Worm (Caenorhabditis elegans) whole organism, young adult: Measurements from ENCODE around the gene F18E9.1.

Experiments
- B0019.2 ChIP-seq: fragments of 200-800 bp; sonication (Bioruptor generic); conservative IDR thresholded peaks from 2 replicates; pipeline ENCODE4 v1.3.6; 2022; ENCODE audit warnings: missing genetic modification reagents, missing genetic modification characterization, missing compliant biosample characterization
- B0035.1 ChIP-seq: sonication (generic microtip); optimal IDR thresholded peaks from 2 replicates; lab custom pipeline; 2016; ENCODE audit warnings: missing genetic modification characterization, mild to moderate bottlenecking, missing compliant biosample characterization, missing genotype, missing genetic modification reagents
- C17E4.6 ChIP-seq: fragments of 200-800 bp; sonication (Bioruptor generic); IDR thresholded peaks from 2 replicates; pipeline ENCODE4 v1.3.6; 2022; ENCODE audit warnings: missing genetic modification reagents, missing genetic modification characterization, missing compliant biosample characterization
- F22D6.2 ChIP-seq: sonication (generic microtip); optimal IDR thresholded peaks from 2 replicates; lab custom pipeline; 2016; ENCODE audit warnings: mild to moderate bottlenecking, missing genetic modification characterization, missing compliant biosample characterization
- F33H1.4 ChIP-seq: fragments of 200-800 bp; sonication (Bioruptor generic); IDR thresholded peaks from 2 replicates; pipeline ENCODE4 v1.3.6; 2022; ENCODE audit warnings: missing genetic modification reagents, missing genetic modification characterization, missing compliant biosample characterization
- F55B11.4 ChIP-seq: sonication (generic microtip); optimal IDR thresholded peaks from 2 replicates; lab custom pipeline; 2016; ENCODE audit warnings: missing compliant biosample characterization, missing genetic modification characterization, borderline replicate concordance; ENCODE audit not compliant: insufficient read depth
- T07F8.4 ChIP-seq: sonication (generic microtip); optimal IDR thresholded peaks from 2 replicates; lab custom pipeline; 2016; ENCODE audit warnings: mild to moderate bottlenecking, missing genetic modification characterization, moderate library complexity, missing compliant biosample characterization
- T26A5.8 ChIP-seq: sonication (generic microtip); optimal IDR thresholded peaks from 2 replicates; lab custom pipeline; 2016; ENCODE audit warnings: missing genetic modification characterization, missing compliant biosample characterization
- Y53F4B.3 ChIP-seq: fragments of 200-800 bp; sonication (Bioruptor generic); IDR thresholded peaks from 2 replicates; pipeline ENCODE4 v1.3.6; 2022; ENCODE audit warnings: missing genetic modification reagents, missing genetic modification characterization, missing compliant biosample characterization
- Y53G8AR.9 ChIP-seq: fragments of 200-800 bp; sonication (Bioruptor generic); conservative IDR thresholded peaks from 2 replicates; pipeline ENCODE4 v1.3.6; 2022; ENCODE audit warnings: missing genetic modification reagents, missing genetic modification characterization, missing compliant biosample characterization
- athp-1 ChIP-seq: sonication (generic microtip); optimal IDR thresholded peaks from 2 replicates; lab custom pipeline; 2017; ENCODE audit warnings: mild to moderate bottlenecking, missing genetic modification characterization, missing compliant biosample characterization
- attf-6 ChIP-seq: fragments of 200-800 bp; sonication (Bioruptor generic); IDR thresholded peaks from 2 replicates; pipeline ENCODE4 v1.3.6; 2022; ENCODE audit warnings: missing genetic modification reagents, missing genetic modification characterization, missing compliant biosample characterization
- bed-2 ChIP-seq: fragments of 200-800 bp; sonication (Bioruptor generic); IDR thresholded peaks from 2 replicates; pipeline ENCODE4 v1.3.6; 2022; ENCODE audit warnings: missing genetic modification reagents, missing genetic modification characterization, missing compliant biosample characterization
- ceh-27 ChIP-seq: fragments of 200-800 bp; sonication (Bioruptor generic); optimal IDR thresholded peaks from 2 replicates; lab custom pipeline; 2018; ENCODE audit warnings: mild to moderate bottlenecking, missing genetic modification characterization, moderate library complexity, missing compliant biosample characterization
- ceh-79 ChIP-seq: sonication (generic microtip); optimal IDR thresholded peaks from 2 replicates; lab custom pipeline; 2017; ENCODE audit warnings: mild to moderate bottlenecking, missing genetic modification characterization, missing compliant biosample characterization
- ekl-4 ChIP-seq: fragments of 200-800 bp; sonication (Bioruptor generic); IDR thresholded peaks from 2 replicates; pipeline ENCODE4 v1.3.6; 2022; ENCODE audit warnings: missing genetic modification reagents, missing genetic modification characterization, missing compliant biosample characterization
- ets-4 ChIP-seq: fragments of 200-800 bp; sonication (Bioruptor generic); optimal IDR thresholded peaks from 2 replicates; lab custom pipeline; 2018; ENCODE audit warnings: mild to moderate bottlenecking, missing genetic modification characterization, missing compliant biosample characterization
- hmg-20 ChIP-seq: fragments of 200-800 bp; sonication (Bioruptor generic); IDR thresholded peaks from 2 replicates; pipeline ENCODE4 v1.3.6; 2022; ENCODE audit warnings: missing genetic modification reagents, missing genetic modification characterization, missing compliant biosample characterization
- lag-1 ChIP-seq: fragments of 200-800 bp; sonication (Bioruptor generic); IDR thresholded peaks from 2 replicates; pipeline ENCODE4 v1.3.6; 2022; ENCODE audit warnings: missing genetic modification reagents, missing genetic modification characterization, missing compliant biosample characterization
- let-607 ChIP-seq, 2 experiments: fragments of 200-800 bp in 1 of 2; sonication (Bioruptor generic) in 1 of 2; sonication (generic microtip) in 1 of 2; optimal IDR thresholded peaks; 2 replicates each; lab custom pipeline; 2016 to 2018; ENCODE audit warnings: mild to moderate bottlenecking in 2 of 2, missing compliant biosample characterization in 2 of 2, missing genetic modification characterization in 2 of 2, moderate library complexity in 2 of 2, missing genotype in 1 of 2
- lin-40 ChIP-seq: sonication (generic microtip); optimal IDR thresholded peaks from 2 replicates; lab custom pipeline; 2016; ENCODE audit warnings: missing genetic modification characterization, mild to moderate bottlenecking, missing compliant biosample characterization, missing genotype, missing genetic modification reagents
- lir-1 ChIP-seq: fragments of 200-800 bp; sonication (Bioruptor generic); conservative IDR thresholded peaks from 2 replicates; pipeline ENCODE4 v1.3.6; 2022; ENCODE audit warnings: missing genetic modification reagents, missing genetic modification characterization, missing compliant biosample characterization
- lsy-27 ChIP-seq: sonication (generic microtip); optimal IDR thresholded peaks from 2 replicates; lab custom pipeline; 2017; ENCODE audit warnings: missing genetic modification characterization, mild to moderate bottlenecking, missing compliant biosample characterization, antibody characterized with exemption, missing genotype, borderline replicate concordance; ENCODE audit not compliant: insufficient read depth
- madf-6 ChIP-seq: fragments of 200-800 bp; sonication (Bioruptor generic); IDR thresholded peaks from 2 replicates; pipeline ENCODE4 v1.3.6; 2022; ENCODE audit warnings: missing genetic modification reagents, missing genetic modification characterization, missing compliant biosample characterization
- madf-8 ChIP-seq: fragments of 200-800 bp; sonication (Bioruptor generic); conservative IDR thresholded peaks from 2 replicates; pipeline ENCODE4 v1.3.6; 2022; ENCODE audit warnings: missing genetic modification reagents, missing genetic modification characterization, missing compliant biosample characterization
- mcd-1 ChIP-seq: fragments of 200-800 bp; sonication (Bioruptor generic); IDR thresholded peaks from 2 replicates; pipeline ENCODE4 v1.3.6; 2022; ENCODE audit warnings: missing genetic modification reagents, missing genetic modification characterization, missing compliant biosample characterization
- mes-4 ChIP-seq: sonication (generic microtip); optimal IDR thresholded peaks from 2 replicates; lab custom pipeline; 2016; ENCODE audit warnings: missing genotype, missing genetic modification characterization, missing compliant biosample characterization
- nfyb-1 ChIP-seq: fragments of 200-800 bp; sonication (Bioruptor generic); IDR thresholded peaks from 2 replicates; pipeline ENCODE4 v1.3.6; 2022; ENCODE audit warnings: missing genetic modification reagents, missing genetic modification characterization, missing compliant biosample characterization
- nhr-27 ChIP-seq: fragments of 200-800 bp; sonication (Bioruptor generic); optimal IDR thresholded peaks from 2 replicates; lab custom pipeline; 2018; ENCODE audit warnings: mild to moderate bottlenecking, missing genetic modification characterization, moderate library complexity, missing compliant biosample characterization
- nhr-90 ChIP-seq: sonication (generic microtip); optimal IDR thresholded peaks from 2 replicates; lab custom pipeline; 2016; ENCODE audit warnings: missing genotype, mild to moderate bottlenecking, missing genetic modification characterization, missing compliant biosample characterization
- pha-4 ChIP-seq: fragments of 150-350 bp; sonication (generic microtip); optimal IDR thresholded peaks from 2 replicates; lab custom pipeline; 2014; ENCODE audit warnings: missing biosample characterization, missing genetic modification reagents, missing genetic modification characterization
- repo-1 ChIP-seq: sonication (generic microtip); optimal IDR thresholded peaks from 2 replicates; lab custom pipeline; 2017; ENCODE audit warnings: mild to moderate bottlenecking, missing genetic modification characterization, missing compliant biosample characterization
- sea-2 ChIP-seq: fragments of 200-800 bp; sonication (Bioruptor generic); IDR thresholded peaks from 2 replicates; pipeline ENCODE4 v1.3.6; 2022; ENCODE audit warnings: missing genetic modification characterization, missing compliant biosample characterization
- snpc-1.1 ChIP-seq: sonication (generic microtip); optimal IDR thresholded peaks from 2 replicates; lab custom pipeline; 2017; ENCODE audit warnings: missing genetic modification characterization, mild to moderate bottlenecking, missing compliant biosample characterization, antibody characterized with exemption, moderate library complexity, missing genotype, missing genetic modification reagents; ENCODE audit not compliant: insufficient read depth
- tbp1 ChIP-seq: fragments of 200-800 bp; sonication (Bioruptor generic); optimal IDR thresholded peaks from 2 replicates; lab custom pipeline; 2018; ENCODE audit warnings: mild to moderate bottlenecking, missing genetic modification characterization, missing compliant biosample characterization
- tbx-9 ChIP-seq: sonication (generic microtip); optimal IDR thresholded peaks from 2 replicates; lab custom pipeline; 2016; ENCODE audit warnings: borderline replicate concordance, missing genetic modification characterization, inconsistent platforms, missing compliant biosample characterization
- zim-3 ChIP-seq: sonication (generic microtip); optimal IDR thresholded peaks from 2 replicates; lab custom pipeline; 2017; ENCODE audit warnings: mild to moderate bottlenecking, missing genetic modification characterization, moderate library complexity, missing compliant biosample characterization
- ztf-22 ChIP-seq: fragments of 200-800 bp; sonication (Bioruptor generic); optimal IDR thresholded peaks from 2 replicates; lab custom pipeline; 2018; ENCODE audit warnings: mild to moderate bottlenecking, missing genetic modification characterization, moderate library complexity, missing compliant biosample characterization
- ztf-26 ChIP-seq: sonication (generic microtip); optimal IDR thresholded peaks from 2 replicates; lab custom pipeline; 2017; ENCODE audit warnings: missing genetic modification characterization, missing compliant biosample characterization

F18E9.1 gene

ce11 chrX:8582767-8583360 lies 18.5 kb upstream of the F18E9.1 start:
- TF ChIP-seq T26A5.8 (no peak), lin-40 (no peak), let-607 (tag; optimal IDR thresholded peaks at IDR 0.05; lab: Kevin White, UChicago) (no peak), F22D6.2 (tag; lab: Kevin White, UChicago) (no peak), ets-4 (GFP tag; lab: Kevin White, UChicago) (no peak), ztf-22 (GFP tag; lab: Kevin White, UChicago) (no peak), tbp1 (GFP tag; lab: Kevin White, UChicago) (no peak), T07F8.4 (tag; lab: Kevin White, UChicago) (no peak), lag-1 (GFP tag; lab: Robert Waterston, UW) (no peak), ekl-4 (GFP tag; lab: Robert Waterston, UW) (no peak), hmg-20 (GFP tag; lab: Robert Waterston, UW) (no peak)

DNA sequence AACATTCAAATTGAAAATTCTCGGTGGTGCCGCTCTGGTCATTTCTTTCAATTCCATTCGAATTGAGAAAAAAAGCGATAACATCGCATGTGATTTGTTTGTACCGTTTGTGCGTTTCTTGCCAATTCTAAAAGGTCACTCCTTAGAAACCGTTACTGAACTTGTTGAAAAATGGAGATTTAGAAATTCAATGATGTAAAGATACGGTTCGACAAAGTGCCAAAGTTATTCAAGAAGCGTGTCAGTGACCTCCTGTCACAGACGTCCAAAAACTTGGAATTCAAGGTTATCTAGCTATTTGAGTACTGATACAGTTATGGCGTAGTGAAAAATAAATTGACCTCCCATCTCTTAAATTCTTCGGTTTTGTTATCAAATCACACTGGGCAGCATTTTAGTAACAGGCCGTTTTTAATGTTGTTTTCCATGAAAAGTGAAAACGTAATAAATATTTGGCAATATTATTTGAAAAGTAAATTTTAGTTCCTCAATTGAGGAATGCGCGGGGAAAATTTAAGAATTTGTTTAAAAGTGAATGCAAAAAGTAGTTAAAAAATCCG lies 16.4 kb upstream of the F18E9.1 start:
- TF ChIP-seq Y53F4B.3 (no peak), ceh-79 (tag; lab: Kevin White, UChicago) (no peak), bed-2 (GFP tag; lab: Robert Waterston, UW) (no peak), lir-1 (GFP tag; lab: Robert Waterston, UW) (no peak), nfyb-1 (GFP tag; lab: Robert Waterston, UW) (no peak), ceh-27 (GFP tag; lab: Kevin White, UChicago) (no peak), pha-4 (tag; lab: Kevin White, UChicago) (no peak), mes-4 (tag; lab: Kevin White, UChicago) (no peak), zim-3 (no peak), B0035.1 (tag; lab: Kevin White, UChicago) (no peak), athp-1 (tag; lab: Kevin White, UChicago) (no peak), Y53G8AR.9 (GFP tag; lab: Robert Waterston, UW) (no peak), madf-8 (no peak)

DNA sequence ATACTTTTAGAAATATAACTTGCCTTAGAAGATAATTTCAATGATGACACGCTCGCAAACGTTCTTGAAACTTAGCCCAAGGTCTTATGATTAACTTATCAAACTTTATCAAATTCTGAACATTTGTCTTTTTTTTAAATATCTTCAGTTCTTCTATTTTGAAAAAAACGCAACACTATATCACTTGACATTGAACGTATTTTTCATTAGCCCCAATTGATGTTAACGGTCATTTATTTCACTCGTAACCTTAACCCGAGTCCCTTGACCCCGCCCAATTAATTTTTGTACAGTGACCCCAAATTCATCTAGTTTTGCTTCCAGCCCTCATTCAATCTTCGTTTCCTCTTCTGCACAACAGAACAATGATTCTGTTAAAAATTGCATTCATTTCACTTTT lies 15.5 kb upstream of the F18E9.1 start, which contains the start of gene F18E9.3:
TSS of gene F18E9.3 (plus strand) at position 311 of the 400 bp plus-strand sequence.
- TF ChIP-seq tbx-9 (no peak), repo-1 (tag; lab: Kevin White, UChicago) (no peak), sea-2 (GFP tag; lab: Robert Waterston, UW) (no peak), snpc-1.1 (no peak), attf-6 (GFP tag; lab: Robert Waterston, UW) (no peak), madf-6 (GFP tag; lab: Robert Waterston, UW) (no peak), T07F8.4 (tag; lab: Kevin White, UChicago) (no peak), F33H1.4 (GFP tag; lab: Robert Waterston, UW) (no peak), mcd-1 (GFP tag; lab: Robert Waterston, UW) (no peak), ztf-26 (no peak), B0019.2 (GFP tag; lab: Robert Waterston, UW) (no peak), F55B11.4 (no peak), C17E4.6 (GFP tag; lab: Robert Waterston, UW) (no peak), nhr-27 (no peak), T26A5.8 (no peak), nhr-90 (no peak), lsy-27 (tag; lab: Kevin White, UChicago) (no peak)
- TF ChIP-seq, all 124 proteins: peak for 0
